Worm (Caenorhabditis elegans): ENCODE results near the gene Y43F8A.1.

Y43F8A.1 gene

DNA sequence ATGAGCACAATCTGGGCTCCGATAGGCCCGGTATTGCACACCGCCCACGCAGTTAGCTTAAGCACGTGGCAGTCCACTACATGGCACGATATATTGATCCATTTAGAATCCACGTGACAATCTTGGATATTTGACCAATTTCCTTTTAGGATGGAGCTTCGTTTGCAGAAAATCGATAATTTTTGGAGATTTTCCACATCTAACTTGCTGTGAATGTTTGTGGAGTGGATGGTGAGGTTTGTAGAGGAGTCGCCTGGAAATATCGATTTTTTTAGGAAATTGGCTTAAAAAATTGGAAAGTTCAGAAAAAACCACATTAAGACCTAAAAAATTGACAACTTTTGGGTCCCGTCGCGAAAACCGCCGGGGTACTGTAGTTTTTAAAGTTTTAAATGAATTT, 33.0 kb upstream of the Y43F8A.1 start:
- no peak for TF ChIP-seq lsy-2 (tag; optimal IDR thresholded peaks at IDR 0.05)
- no peak for TF ChIP-seq egl-27 (tag; optimal IDR thresholded peaks at IDR 0.05)
- no peak for TF ChIP-seq lin-13 (GFP tag; optimal IDR thresholded peaks at IDR 0.05)
- TF ChIP-seq alr-1 (tag; optimal IDR thresholded peaks at IDR 0.05): no peak
- TF ChIP-seq mbf-1 (tag; optimal IDR thresholded peaks at IDR 0.05): no peak

DNA sequence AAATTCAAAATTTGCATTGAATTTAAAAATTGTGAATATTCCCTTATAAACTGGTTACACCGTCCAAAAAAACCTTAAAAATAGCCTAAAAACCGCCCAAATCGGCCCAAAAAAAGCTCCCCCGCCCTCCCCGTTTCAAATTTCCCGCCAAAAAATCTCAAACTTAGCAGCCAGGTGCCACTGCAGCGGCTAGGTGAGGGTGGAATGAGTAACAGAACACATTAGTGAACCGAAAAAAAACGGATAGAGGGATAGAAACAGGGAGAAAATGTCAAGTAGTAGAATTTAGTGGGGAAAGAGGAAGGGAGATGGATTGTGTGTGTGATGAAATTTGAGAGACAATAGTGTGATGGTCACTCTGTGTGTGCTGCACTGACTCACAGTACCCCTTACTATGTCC, 18.3 kb upstream of the Y43F8A.1 start:
- no peak for TF ChIP-seq nhr-77 (tag; optimal IDR thresholded peaks at IDR 0.05)
- TF ChIP-seq nhr-129 (tag; optimal IDR thresholded peaks at IDR 0.05): peak; percentile 15

DNA sequence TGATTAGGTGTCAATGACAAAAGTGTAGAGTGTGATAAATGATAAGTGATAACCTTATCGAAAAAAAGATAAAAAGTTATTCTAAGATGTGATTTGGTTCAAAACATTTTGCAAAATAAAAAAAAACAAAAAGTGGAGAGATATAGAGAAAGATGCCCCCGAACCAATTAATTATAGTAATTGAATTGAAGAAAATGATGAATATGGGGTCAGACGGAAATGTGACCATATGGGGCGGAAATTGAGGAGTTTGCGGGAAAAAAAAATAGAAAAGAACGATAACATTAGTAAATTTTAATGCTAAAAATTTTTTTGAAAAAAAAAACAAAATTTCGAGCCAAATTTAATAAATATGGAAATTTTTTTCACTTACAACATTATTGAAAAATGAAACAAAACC, 15.8 kb upstream of the Y43F8A.1 start:
- no peak for TF ChIP-seq mdl-1 (tag; optimal IDR thresholded peaks at IDR 0.05)
- no peak for TF ChIP-seq unc-39 (tag; optimal IDR thresholded peaks at IDR 0.05)
- TF ChIP-seq F13H6.1 (tag; optimal IDR thresholded peaks at IDR 0.05): no peak
- no peak for TF ChIP-seq lin-39 (tag; optimal IDR thresholded peaks at IDR 0.05)
- no peak for TF ChIP-seq elt-3 (tag; optimal IDR thresholded peaks at IDR 0.05)

DNA sequence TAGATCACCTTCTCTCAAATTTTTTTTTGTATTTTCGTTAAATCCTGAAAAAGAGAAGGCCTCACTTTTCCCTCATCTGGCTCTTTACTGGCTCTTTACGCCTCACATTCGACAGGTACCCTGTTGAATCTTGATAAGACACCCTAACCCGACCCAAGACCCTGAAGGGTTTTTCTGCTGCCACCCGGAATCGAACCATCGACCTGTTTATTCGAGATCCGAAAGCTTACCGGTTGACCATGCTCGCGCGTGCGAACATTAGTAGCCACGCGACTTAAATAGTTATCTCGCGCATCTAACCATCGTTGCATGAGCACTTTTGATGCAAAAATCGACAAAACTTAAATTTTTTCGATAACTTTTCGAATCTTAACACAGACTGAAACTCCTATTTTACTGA, 15.1 kb upstream of the Y43F8A.1 start:
- TF ChIP-seq nhr-21 (tag; optimal IDR thresholded peaks at IDR 0.05) (no peak), nhr-10 (tag; optimal IDR thresholded peaks at IDR 0.05) (no peak), nhr-23 (tag; optimal IDR thresholded peaks at IDR 0.05) (no peak), elt-3 (tag; optimal IDR thresholded peaks at IDR 0.05) (no peak), skn-1 (tag; optimal IDR thresholded peaks at IDR 0.05) (no peak), ztf-1 (GFP tag; conservative IDR thresholded peaks at IDR 0.05) (no peak), mdl-1 (tag; optimal IDR thresholded peaks at IDR 0.05) (no peak), lin-11 (tag; optimal IDR thresholded peaks at IDR 0.05) (no peak)

DNA sequence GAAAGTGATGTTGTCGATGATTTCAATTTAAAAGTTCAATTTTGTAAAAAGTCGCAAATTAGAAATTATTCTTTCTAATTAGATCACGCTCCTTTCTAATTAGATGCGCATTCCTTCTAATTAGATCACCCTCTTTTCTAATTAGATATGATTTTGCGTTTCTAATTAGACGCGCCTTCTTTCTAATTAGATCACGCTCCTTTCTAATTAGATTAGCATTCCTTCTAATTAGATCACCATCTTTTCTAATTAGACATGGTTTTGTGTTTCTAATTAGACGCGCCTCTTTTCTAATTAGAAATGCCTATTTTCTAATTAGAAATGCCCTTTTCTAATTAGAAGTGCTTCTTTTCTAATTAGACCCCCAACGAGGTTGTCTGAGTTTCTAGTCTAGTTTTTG, 13.6 kb upstream of the Y43F8A.1 start:
- TF ChIP-seq ZK546.5 (tag; optimal IDR thresholded peaks at IDR 0.05) (no peak), elt-3 (tag; optimal IDR thresholded peaks at IDR 0.05) (no peak), R02D3.7 (tag; optimal IDR thresholded peaks at IDR 0.05) (no peak), skn-1 (tag; optimal IDR thresholded peaks at IDR 0.05) (no peak), lin-13 (GFP tag; optimal IDR thresholded peaks at IDR 0.05) (no peak), nhr-12 (tag; optimal IDR thresholded peaks at IDR 0.05) (no peak), egl-27 (tag; optimal IDR thresholded peaks at IDR 0.05) (no peak), nhr-10 (tag; optimal IDR thresholded peaks at IDR 0.05) (no peak), ama-1 (optimal IDR thresholded peaks at IDR 0.05) (no peak), zag-1 (tag; optimal IDR thresholded peaks at IDR 0.05) (no peak), peb-1 (tag; optimal IDR thresholded peaks at IDR 0.05) (no peak), unc-39 (tag; optimal IDR thresholded peaks at IDR 0.05) (no peak), unc-55 (GFP tag; optimal IDR thresholded peaks at IDR 0.05) (no peak), snpc-4 (tag; optimal IDR thresholded peaks at IDR 0.05) (no peak), nhr-77 (tag; optimal IDR thresholded peaks at IDR 0.05) (no peak), dmd-4 (tag; optimal IDR thresholded peaks at IDR 0.05) (no peak), fos-1 (tag; optimal IDR thresholded peaks at IDR 0.05) (no peak), nhr-6 (tag; optimal IDR thresholded peaks at IDR 0.05) (no peak), ztf-4 (tag; optimal IDR thresholded peaks at IDR 0.05) (no peak), nhr-11 (tag; optimal IDR thresholded peaks at IDR 0.05) (no peak)

DNA sequence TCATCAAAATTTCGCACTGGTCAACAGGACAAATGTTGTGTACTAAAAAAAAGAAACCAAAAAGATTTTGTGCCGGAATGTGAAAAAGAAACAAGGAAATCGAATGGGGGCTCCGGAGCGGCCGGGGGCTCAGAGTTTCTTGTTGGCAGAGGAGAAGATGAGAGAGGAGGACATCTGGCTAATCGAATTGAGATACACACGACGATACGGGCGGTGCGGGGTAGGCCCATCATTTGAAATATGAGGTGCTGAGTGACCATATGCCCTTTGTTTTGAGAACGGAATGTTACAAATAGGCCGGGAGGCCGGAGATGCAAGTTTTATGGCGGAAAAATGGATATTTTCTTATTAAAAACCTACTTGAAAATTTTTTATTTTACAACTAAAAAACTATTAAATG, 12.2 kb upstream of the Y43F8A.1 start:
- TF ChIP-seq ztf-4 (tag; optimal IDR thresholded peaks at IDR 0.05) (no peak), mbf-1 (tag; optimal IDR thresholded peaks at IDR 0.05) (no peak), F13H6.1 (tag; optimal IDR thresholded peaks at IDR 0.05) (no peak), unc-39 (tag; optimal IDR thresholded peaks at IDR 0.05) (no peak), dmd-4 (tag; optimal IDR thresholded peaks at IDR 0.05) (no peak), R02D3.7 (tag; optimal IDR thresholded peaks at IDR 0.05) (no peak), sem-4 (tag; optimal IDR thresholded peaks at IDR 0.05) (no peak), peb-1 (tag; optimal IDR thresholded peaks at IDR 0.05) (no peak), gmeb-1 (tag; optimal IDR thresholded peaks at IDR 0.05) (no peak), nhr-129 (tag; optimal IDR thresholded peaks at IDR 0.05) (no peak), ceh-82 (tag; optimal IDR thresholded peaks at IDR 0.05) (no peak), nhr-237 (tag; optimal IDR thresholded peaks at IDR 0.05) (no peak), zag-1 (tag; optimal IDR thresholded peaks at IDR 0.05) (no peak)
